Worm (Caenorhabditis elegans): ENCODE results near the gene C03B1.14.
"Not testable (repeated sequence)": the region's sequence is repeated elsewhere in the genome, so short reads cannot be mapped to it uniquely, and the experiment has no call there.

ce11 chrX:6324124-6324893 lies 36.2 kb downstream of the C03B1.14 start:
- not testable (repeated sequence) for TF ChIP-seq elt-3, nhr-28, nhr-237, pha-4, ceh-9 (tag; optimal IDR thresholded peaks at IDR 0.05)
- TF ChIP-seq ceh-28 (tag; optimal IDR thresholded peaks at IDR 0.05) = peak; percentile 35
- TF ChIP-seq R02D3.7 (tag; optimal IDR thresholded peaks at IDR 0.05) = peak; percentile 31
- peak; percentile 55 for TF ChIP-seq aly-2 (tag; optimal IDR thresholded peaks at IDR 0.05)

Measured in whole organism, L3 larva.